Worm (Caenorhabditis elegans): Measurements from ENCODE around the gene R03A10.5.

DNA sequence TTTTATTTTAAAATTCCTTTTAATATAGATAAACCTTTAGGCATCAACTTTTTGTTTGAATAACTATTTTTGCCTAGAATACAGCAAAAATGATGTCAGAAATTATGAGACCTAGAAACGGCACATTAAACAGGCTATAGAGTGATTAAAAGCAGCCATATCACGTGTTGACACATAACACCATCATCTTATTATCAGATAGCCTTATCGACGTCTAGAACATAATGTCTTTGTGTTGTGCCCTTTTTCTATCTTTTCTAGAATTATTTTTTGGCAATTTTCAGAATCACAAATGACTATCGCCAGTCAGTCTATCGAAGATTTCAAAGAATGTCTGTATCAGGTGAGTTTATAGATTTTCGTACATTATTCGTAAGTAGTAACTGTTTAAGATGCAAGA is 47.6 kb downstream of the R03A10.5 start:
- TF ChIP-seq lim-7 (GFP tag; IDR thresholded peaks at IDR 0.05), result no peak
- no peak for TF ChIP-seq mxl-3 (GFP tag; optimal IDR thresholded peaks at IDR 0.05)
- TF ChIP-seq tag-97 (GFP tag; IDR thresholded peaks at IDR 0.05), result no peak
- peak; percentile 71 for TF ChIP-seq dve-1 (tag; optimal IDR thresholded peaks at IDR 0.05; ENCODE audit: insufficient read depth)
- TF ChIP-seq sdz-12 (GFP tag; optimal IDR thresholded peaks at IDR 0.05), result no peak
